Worm (Caenorhabditis elegans) whole organism, L1 larva: ENCODE results near the gene dod-23.

ENCODE experiments used
- C04F5.9 ChIP-seq: sonication (generic microtip); optimal IDR thresholded peaks from 2 replicates; lab custom pipeline; 2016; ENCODE audit warnings: missing genetic modification characterization, missing compliant biosample characterization
- C34B4.2 ChIP-seq: sonication (generic microtip); optimal IDR thresholded peaks from 2 replicates; lab custom pipeline; 2017; ENCODE audit warnings: mild to moderate bottlenecking, missing genetic modification characterization, missing compliant biosample characterization
- alr-1 ChIP-seq: fragments of 200-800 bp; sonication (Bioruptor generic); optimal IDR thresholded peaks from 2 replicates; lab custom pipeline; 2018; ENCODE audit warnings: borderline replicate concordance, mild to moderate bottlenecking, missing genetic modification characterization, missing compliant biosample characterization
- ama-1 ChIP-seq: fragments of 150-350 bp; optimal IDR thresholded peaks from 2 replicates; lab custom pipeline; 2014
- blmp-1 ChIP-seq: fragments of 150-350 bp; optimal IDR thresholded peaks from 2 replicates; lab custom pipeline; 2014; ENCODE audit warnings: missing biosample characterization, missing genetic modification characterization
- ceh-63 ChIP-seq: fragments of 200-800 bp; sonication (Bioruptor generic); optimal IDR thresholded peaks from 2 replicates; lab custom pipeline; 2018; ENCODE audit warnings: mild to moderate bottlenecking, missing genetic modification characterization, missing compliant biosample characterization
- dpl-1 ChIP-seq, 3 experiments: fragments of 150-350 bp in 2 of 3; sonication (generic microtip) in 1 of 3; optimal IDR thresholded peaks; 2 replicates each; lab custom pipeline; 2014 to 2017; ENCODE audit warnings: missing biosample characterization in 3 of 3, missing genetic modification characterization in 3 of 3, missing genetic modification reagents in 3 of 3
- dsc-1 ChIP-seq: sonication (generic microtip); optimal IDR thresholded peaks from 2 replicates; lab custom pipeline; 2016; ENCODE audit warnings: mild to moderate bottlenecking, missing genetic modification characterization, missing compliant biosample characterization
- efl-1 ChIP-seq, 4 experiments: fragments of 150-350 bp; optimal IDR thresholded peaks in 3 of 4; peaks in 1 of 4; 1 replicate in 1 of 4; 2 replicates in 3 of 4; lab custom pipeline; 2014; ENCODE audit warnings: missing biosample characterization in 2 of 4, missing genetic modification characterization in 2 of 4, missing genetic modification reagents in 2 of 4
- efl-3 ChIP-seq: fragments of 200-800 bp; sonication (Bioruptor generic); optimal IDR thresholded peaks from 2 replicates; lab custom pipeline; 2018; ENCODE audit warnings: mild to moderate bottlenecking, missing genetic modification characterization, missing compliant biosample characterization
- egl-27 ChIP-seq, 2 experiments: fragments of 150-350 bp in 1 of 2; sonication (generic microtip); optimal IDR thresholded peaks; 3 replicates each; lab custom pipeline; 2017 to 2018; ENCODE audit warnings: missing biosample characterization in 2 of 2, missing genetic modification characterization in 2 of 2, missing genetic modification reagents in 2 of 2
- elt-3 ChIP-seq, 6 experiments: fragments of 150-350 bp in 1 of 6; sonication (generic microtip); optimal IDR thresholded peaks; 2 replicates each; lab custom pipeline; 2017 to 2018; ENCODE audit warnings: missing biosample characterization in 6 of 6, missing genetic modification characterization in 6 of 6, inconsistent platforms in 1 of 6
- fkh-8 ChIP-seq: sonication (generic microtip); optimal IDR thresholded peaks from 2 replicates; lab custom pipeline; 2016; ENCODE audit warnings: mild to moderate bottlenecking, missing genetic modification characterization, missing compliant biosample characterization
- fos-1 ChIP-seq: fragments of 150-350 bp; optimal IDR thresholded peaks from 2 replicates; lab custom pipeline; 2014; ENCODE audit warnings: missing biosample characterization, missing genetic modification characterization
- grh-1 ChIP-seq: fragments of 200-800 bp; sonication (Bioruptor generic); IDR thresholded peaks from 2 replicates; pipeline ENCODE4 v1.3.6; 2022; ENCODE audit warnings: missing genetic modification reagents, missing genetic modification characterization, missing compliant biosample characterization
- hlh-4 ChIP-seq: sonication (generic microtip); optimal IDR thresholded peaks from 2 replicates; lab custom pipeline; 2016; ENCODE audit warnings: mild to moderate bottlenecking, missing genetic modification characterization, missing compliant biosample characterization
- hpl-2 ChIP-seq: fragments of 150-350 bp; optimal IDR thresholded peaks from 2 replicates; lab custom pipeline; 2014; ENCODE audit warnings: missing biosample characterization, missing genetic modification reagents, missing genetic modification characterization
- irx-1 ChIP-seq: sonication (generic microtip); optimal IDR thresholded peaks from 2 replicates; lab custom pipeline; 2016; ENCODE audit warnings: missing genetic modification characterization, missing compliant biosample characterization
- jun-1 ChIP-seq: fragments of 150-350 bp; optimal IDR thresholded peaks from 2 replicates; lab custom pipeline; 2014; ENCODE audit warnings: missing biosample characterization, missing genetic modification reagents, missing genetic modification characterization
- lin-14 ChIP-seq: fragments of 200-800 bp; sonication (Bioruptor generic); optimal IDR thresholded peaks from 2 replicates; lab custom pipeline; 2018; ENCODE audit warnings: mild to moderate bottlenecking, missing genetic modification characterization, moderate library complexity, missing compliant biosample characterization
- lin-15B ChIP-seq: fragments of 150-350 bp; sonication (generic microtip); optimal IDR thresholded peaks from 3 replicates; lab custom pipeline; 2014; ENCODE audit warnings: missing biosample characterization, missing genetic modification characterization
- lin-35 ChIP-seq, 2 experiments: fragments of 150-350 bp; optimal IDR thresholded peaks; 2 replicates each; lab custom pipeline; 2014; ENCODE audit warnings: missing biosample characterization in 2 of 2, missing genetic modification characterization in 2 of 2, missing genetic modification reagents in 2 of 2
- lsy-2 ChIP-seq, 2 experiments: fragments of 150-350 bp; optimal IDR thresholded peaks; 2 replicates each; lab custom pipeline; 2014; ENCODE audit warnings: missing biosample characterization in 2 of 2, missing genetic modification characterization in 2 of 2
- mep-1 ChIP-seq: fragments of 150-350 bp; optimal IDR thresholded peaks from 2 replicates; lab custom pipeline; 2014; ENCODE audit warnings: missing biosample characterization, missing genetic modification characterization
- nhr-20 ChIP-seq: sonication (generic microtip); optimal IDR thresholded peaks from 2 replicates; lab custom pipeline; 2016; ENCODE audit warnings: mild to moderate bottlenecking, missing genetic modification characterization, missing compliant biosample characterization
- nhr-237 ChIP-seq: fragments of 150-350 bp; optimal IDR thresholded peaks from 2 replicates; lab custom pipeline; 2014; ENCODE audit warnings: missing biosample characterization, missing genetic modification characterization
- nhr-47 ChIP-seq: sonication (generic microtip); optimal IDR thresholded peaks from 2 replicates; lab custom pipeline; 2016; ENCODE audit warnings: mild to moderate bottlenecking, missing genetic modification characterization, moderate library complexity, missing compliant biosample characterization
- nhr-71 ChIP-seq: sonication (generic microtip); optimal IDR thresholded peaks from 2 replicates; lab custom pipeline; 2016; ENCODE audit warnings: mild to moderate bottlenecking, missing genetic modification characterization, moderate library complexity, missing compliant biosample characterization
- nhr-84 ChIP-seq: sonication (generic microtip); optimal IDR thresholded peaks from 2 replicates; lab custom pipeline; 2017; ENCODE audit warnings: missing biosample characterization, missing genetic modification characterization
- nhr-85 ChIP-seq: sonication (generic microtip); peaks from one replicate; lab custom pipeline; 2016; ENCODE audit warnings: missing genetic modification characterization, inconsistent platforms, missing compliant biosample characterization
- nhr-90 ChIP-seq: sonication (generic microtip); optimal IDR thresholded peaks from 2 replicates; lab custom pipeline; 2016; ENCODE audit warnings: mild to moderate bottlenecking, missing genetic modification characterization, missing compliant biosample characterization; ENCODE audit not compliant: poor library complexity
- pax-3 ChIP-seq: fragments of 200-800 bp; sonication (Bioruptor generic); optimal IDR thresholded peaks from 2 replicates; lab custom pipeline; 2018; ENCODE audit warnings: mild to moderate bottlenecking, missing genetic modification characterization, moderate library complexity, missing compliant biosample characterization
- sox-4 ChIP-seq: sonication (generic microtip); optimal IDR thresholded peaks from 2 replicates; lab custom pipeline; 2016; ENCODE audit warnings: missing genetic modification characterization, missing compliant biosample characterization
- sptf-1 ChIP-seq: fragments of 150-350 bp; optimal IDR thresholded peaks from 2 replicates; lab custom pipeline; 2014; ENCODE audit warnings: missing biosample characterization, missing genetic modification characterization
- swsn-7 ChIP-seq: sonication (generic microtip); optimal IDR thresholded peaks from 2 replicates; lab custom pipeline; 2016; ENCODE audit warnings: missing genetic modification characterization, missing compliant biosample characterization
- tbx-2 ChIP-seq: sonication (generic microtip); optimal IDR thresholded peaks from 2 replicates; lab custom pipeline; 2016; ENCODE audit warnings: missing genetic modification characterization, missing compliant biosample characterization
- unc-86 ChIP-seq: sonication (generic microtip); optimal IDR thresholded peaks from 2 replicates; lab custom pipeline; 2016; ENCODE audit warnings: missing genetic modification characterization, missing compliant biosample characterization
- vab-15 ChIP-seq: sonication (generic microtip); optimal IDR thresholded peaks from 2 replicates; lab custom pipeline; 2017; ENCODE audit warnings: missing genotype, mild to moderate bottlenecking, missing genetic modification characterization, missing compliant biosample characterization
- zag-1 ChIP-seq: fragments of 150-350 bp; optimal IDR thresholded peaks from 2 replicates; lab custom pipeline; 2014; ENCODE audit warnings: missing biosample characterization, missing genetic modification characterization
- zip-4 ChIP-seq: fragments of 200-800 bp; sonication (Bioruptor generic); optimal IDR thresholded peaks from 2 replicates; lab custom pipeline; 2018; ENCODE audit warnings: mild to moderate bottlenecking, missing genetic modification characterization, moderate library complexity, missing compliant biosample characterization
- ztf-4 ChIP-seq: fragments of 150-350 bp; optimal IDR thresholded peaks from 2 replicates; lab custom pipeline; 2014; ENCODE audit warnings: missing biosample characterization, missing genetic modification characterization

dod-23 gene

DNA sequence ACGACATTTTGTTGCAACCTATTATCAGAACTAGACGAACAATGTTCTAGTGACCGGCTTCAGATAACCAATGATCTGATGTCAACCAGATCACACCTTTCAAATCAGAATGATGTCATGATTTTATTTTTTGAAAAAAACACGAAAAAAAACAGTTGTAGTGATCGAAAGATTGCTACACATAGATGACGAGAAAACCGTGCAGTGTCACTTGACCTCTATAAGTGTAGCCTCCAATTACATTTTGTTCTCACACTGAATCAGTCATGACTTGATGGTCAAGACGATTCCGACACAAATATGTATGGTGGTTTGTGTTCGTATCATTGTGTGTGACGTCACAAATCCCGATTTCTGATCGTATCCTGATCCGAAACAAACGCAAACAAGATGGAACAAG is 41.1 kb upstream of the dod-23 start:
- TF ChIP-seq lin-35 (GFP tag; optimal IDR thresholded peaks at IDR 0.05; lab: Kevin White, UChicago) = peak in 1 of 2 experiments; percentile 5
- TF ChIP-seq swsn-7 = no peak
- peak; percentile 8 for TF ChIP-seq lin-14
- no peak for TF ChIP-seq zag-1 (tag; lab: Kevin White, UChicago)
- no peak for TF ChIP-seq ztf-4 (tag; lab: Kevin White, UChicago)
- TF ChIP-seq hlh-4 = no peak
- TF ChIP-seq ama-1 (lab: Kevin White, UChicago) = peak; percentile 2
- TF ChIP-seq C34B4.2 = no peak
- peak; percentile 88 for TF ChIP-seq nhr-85 (tag; lab: Kevin White, UChicago)
- peak; percentile 55 for TF ChIP-seq nhr-20 (tag; lab: Kevin White, UChicago)
- TF ChIP-seq nhr-90 (tag; lab: Kevin White, UChicago) = no peak
- peak; percentile 20 for TF ChIP-seq nhr-71 (tag; lab: Kevin White, UChicago)
- peak; percentile 17 for TF ChIP-seq blmp-1 (tag; lab: Kevin White, UChicago)
- TF ChIP-seq, all 84 proteins: peak for 7

DNA sequence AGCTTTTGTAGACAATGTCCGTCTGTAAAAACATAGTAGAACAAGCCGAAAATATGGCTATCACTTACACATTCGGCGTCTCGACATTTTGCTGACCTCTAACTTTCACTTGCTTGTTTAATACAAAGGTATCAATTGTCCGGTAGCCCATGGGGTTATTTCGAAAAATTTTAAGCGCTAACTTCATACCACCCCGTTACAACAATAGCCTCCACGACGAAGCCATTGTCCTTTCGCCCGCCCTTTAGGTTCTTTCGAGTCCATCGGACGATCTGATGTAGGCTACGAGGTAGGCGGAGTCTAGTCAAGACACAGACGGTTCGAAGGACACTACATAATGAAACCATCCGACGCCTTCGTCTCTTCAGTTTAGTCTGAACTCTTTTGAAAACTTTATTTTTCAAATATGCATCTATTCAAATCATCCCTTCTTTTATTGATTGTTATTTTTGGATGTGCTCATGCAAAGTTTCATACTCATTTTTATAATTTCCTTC is 39.9 kb upstream of the dod-23 start, which contains the start of gene lips-10:
Gene lips-10 (plus strand): TSS at position 378 of the 497 bp plus-strand sequence.
- TF ChIP-seq vab-15 (tag; lab: Kevin White, UChicago) (no peak), egl-27 (tag; optimal IDR thresholded peaks at IDR 0.05; lab: Kevin White, UChicago) (no peak), C34B4.2 (no peak), grh-1 (GFP tag; lab: Robert Waterston, UW) (no peak), lin-15B (tag; lab: Kevin White, UChicago) (no peak), elt-3 (tag; optimal IDR thresholded peaks at IDR 0.05; lab: Kevin White, UChicago) (peak in 1 of 6 experiments; percentile 22), lin-14 (no peak), lin-35 (GFP tag; optimal IDR thresholded peaks at IDR 0.05; lab: Kevin White, UChicago) (no peak), nhr-237 (no peak), ceh-63 (GFP tag; lab: Kevin White, UChicago) (no peak), mep-1 (tag; lab: Kevin White, UChicago) (no peak), ztf-4 (tag; lab: Kevin White, UChicago) (no peak), jun-1 (tag; lab: Kevin White, UChicago) (no peak), sptf-1 (tag; lab: Kevin White, UChicago) (no peak), nhr-85 (tag; lab: Kevin White, UChicago) (peak; percentile 71), nhr-47 (tag; lab: Kevin White, UChicago) (no peak), pax-3 (tag; lab: Kevin White, UChicago) (no peak), blmp-1 (tag; lab: Kevin White, UChicago) (peak; percentile 49), dpl-1 (GFP tag; optimal IDR thresholded peaks at IDR 0.05; lab: Kevin White, UChicago) (no peak)

DNA sequence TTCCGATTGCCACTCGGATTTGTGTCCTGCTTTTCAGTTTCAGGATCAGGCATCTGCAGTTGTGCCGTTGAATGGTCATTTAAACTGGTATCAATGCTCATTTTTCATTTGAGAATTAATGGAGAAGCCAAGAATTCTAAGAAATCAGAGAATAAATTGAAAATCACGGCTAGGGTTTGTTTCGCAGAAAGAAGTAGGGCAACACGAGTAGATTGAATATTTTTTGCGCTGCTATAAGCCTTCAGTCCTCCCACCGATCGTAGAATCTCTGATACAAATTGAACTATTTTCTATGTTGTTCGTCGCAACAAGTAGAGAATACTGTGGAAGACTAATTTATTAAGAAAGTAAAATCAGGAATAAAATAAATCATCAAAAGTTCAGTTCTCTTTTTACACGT is 38.1 kb upstream of the dod-23 start, which contains the start of gene acp-3:
Gene acp-3 (minus strand): TSS at position 101 of the 400 bp plus-strand sequence.
- TF ChIP-seq efl-1 (optimal IDR thresholded peaks at IDR 0.05; lab: Kevin White, UChicago) (no peak), efl-1 (GFP tag; optimal IDR thresholded peaks at IDR 0.05 in 1 of 2; lab: Kevin White, UChicago) (peak in 1 of 2 experiments; percentile 45), alr-1 (tag; lab: Kevin White, UChicago) (no peak), sptf-1 (tag; lab: Kevin White, UChicago) (no peak), irx-1 (tag; lab: Kevin White, UChicago) (no peak)

DNA sequence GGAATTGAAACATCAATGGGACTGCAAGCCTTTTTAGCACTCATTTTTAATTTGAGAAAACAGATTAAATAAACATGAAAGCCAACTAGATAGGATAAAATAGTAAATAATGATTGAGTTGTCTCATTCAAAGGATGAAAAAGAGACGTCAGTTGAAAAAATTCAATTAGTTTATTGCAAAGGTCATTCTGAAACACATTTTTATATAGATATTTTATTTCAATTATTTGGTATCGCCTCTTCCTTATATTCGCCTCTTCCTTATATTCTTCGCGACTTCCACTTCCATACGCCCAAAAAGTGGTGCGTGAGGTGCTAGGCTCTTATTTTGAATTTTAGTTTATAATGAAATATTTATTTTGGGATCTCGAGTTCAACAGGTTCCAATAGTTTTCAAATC is 36.0 kb upstream of the dod-23 start, which contains the start of gene acp-4:
Gene acp-4 (minus strand): TSS at position 101 of the 400 bp plus-strand sequence.
- TF ChIP-seq unc-86 (tag; lab: Kevin White, UChicago) (no peak), fos-1 (tag; lab: Kevin White, UChicago) (no peak)

DNA sequence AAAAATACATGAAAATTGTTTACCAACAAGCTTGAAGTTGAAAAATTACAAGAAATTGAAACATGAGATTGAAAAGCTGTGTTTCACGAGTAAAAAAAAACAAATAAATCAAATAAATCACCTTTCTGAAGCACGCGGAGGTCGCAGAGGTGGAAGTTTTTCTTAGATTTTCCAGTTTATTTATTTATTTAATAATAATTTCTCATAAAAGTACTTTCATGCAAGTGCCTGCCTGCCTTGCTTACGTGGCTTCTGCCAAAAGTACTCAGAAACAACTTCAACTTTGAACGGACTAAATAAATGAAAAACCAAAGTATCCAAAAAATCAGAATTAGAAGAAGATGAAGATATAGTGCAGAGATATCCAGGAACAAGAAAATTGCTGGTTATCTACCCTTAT is 33.0 kb upstream of the dod-23 start, which contains the start of gene acp-2:
Gene acp-2 (minus strand): TSS at position 101 of the 400 bp plus-strand sequence.
- TF ChIP-seq zip-4 (GFP tag; lab: Kevin White, UChicago) (no peak), nhr-84 (tag; lab: Kevin White, UChicago) (no peak), jun-1 (tag; lab: Kevin White, UChicago) (no peak), vab-15 (tag; lab: Kevin White, UChicago) (no peak), hpl-2 (no peak), ztf-4 (tag; lab: Kevin White, UChicago) (no peak), sox-4 (tag; lab: Kevin White, UChicago) (no peak), lin-15B (tag; lab: Kevin White, UChicago) (no peak), fos-1 (tag; lab: Kevin White, UChicago) (no peak), efl-3 (no peak), C04F5.9 (no peak), lsy-2 (tag; optimal IDR thresholded peaks at IDR 0.05; lab: Kevin White, UChicago) (no peak), dsc-1 (tag; lab: Kevin White, UChicago) (no peak), tbx-2 (no peak), fkh-8 (tag; lab: Kevin White, UChicago) (no peak), unc-86 (tag; lab: Kevin White, UChicago) (no peak)
